Fruit fly (Drosophila melanogaster): ENCODE results near the gene Snap24.

Gene Snap24

DNA sequence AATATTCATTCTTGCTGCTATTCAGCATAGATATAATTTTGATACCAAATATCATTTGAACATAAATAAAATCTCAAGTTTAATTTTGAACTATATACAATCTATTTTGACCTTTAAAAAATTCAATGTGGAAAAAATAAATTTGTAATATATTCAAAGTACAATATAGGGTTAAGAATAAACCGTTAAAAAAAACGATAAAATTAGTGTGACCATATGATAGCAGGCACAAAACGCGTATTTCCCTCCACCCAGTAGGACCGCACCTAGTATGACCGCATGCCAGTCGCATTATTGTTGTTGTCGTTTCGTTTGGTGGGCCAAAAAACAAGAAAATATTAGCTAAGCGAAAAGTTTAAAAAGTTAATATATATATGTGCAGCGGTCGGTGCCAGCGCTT, 30.1 kb upstream of the Snap24 start, which contains the start of gene CG8516:
TSS of gene CG8516 (plus strand) at position 278 of the 400 bp plus-strand sequence.
- TF ChIP-seq CG10366 (GFP tag; IDR thresholded peaks at IDR 0.05) (no peak), Sry-δ (GFP tag; optimal IDR thresholded peaks at IDR 0.05) (peak; percentile 30), Gsc (GFP tag; IDR thresholded peaks at IDR 0.05) (no peak), MESR4 (GFP tag; optimal IDR thresholded peaks at IDR 0.05) (peak; percentile 74), btn (GFP tag; optimal IDR thresholded peaks at IDR 0.05) (no peak), Doc3 (GFP tag; IDR thresholded peaks at IDR 0.05; ENCODE audit: partially characterized antibody) (no peak), CG9797 (GFP tag; optimal IDR thresholded peaks at IDR 0.05) (peak; percentile 93), NC2β (GFP tag; optimal IDR thresholded peaks at IDR 0.05) (no peak), Rx (GFP tag; IDR thresholded peaks at IDR 0.05) (no peak), CG3847 (GFP tag; IDR thresholded peaks at IDR 0.05) (peak; percentile 37; the same call in 1 of the 2 replicates), fd3F (GFP tag; optimal IDR thresholded peaks at IDR 0.05) (no peak), repo (GFP tag; optimal IDR thresholded peaks at IDR 0.05) (no peak), CG17328 (GFP tag; IDR thresholded peaks at IDR 0.05) (peak; percentile 36), CG5245 (GFP tag; optimal IDR thresholded peaks at IDR 0.05) (no peak), bigmax (GFP tag; optimal IDR thresholded peaks at IDR 0.05) (peak; percentile 38), ERR (GFP tag; optimal IDR thresholded peaks at IDR 0.05) (no peak), gcm (GFP tag; optimal IDR thresholded peaks at IDR 0.05) (no peak), YL-1 (GFP tag; optimal IDR thresholded peaks at IDR 0.05) (peak; percentile 77), hth (optimal IDR thresholded peaks at IDR 0.05) (no peak), zen (tag; optimal IDR thresholded peaks at IDR 0.05) (peak; percentile 14), Drgx (GFP tag; IDR thresholded peaks at IDR 0.05) (0 out of 2 replicates have a peak, but pooled peaks have one; percentile 11), emc (GFP tag; optimal IDR thresholded peaks at IDR 0.05) (no peak), CG7271 (tag; optimal IDR thresholded peaks at IDR 0.05) (no peak), CG32532 (GFP tag; IDR thresholded peaks at IDR 0.05) (peak; percentile 34; the same call in 1 of the 2 replicates), sna (GFP tag; IDR thresholded peaks at IDR 0.05; ENCODE audit: partially characterized antibody) (no peak), CG8924 (tag; optimal IDR thresholded peaks at IDR 0.05) (peak; percentile 23), CG43689 (GFP tag; IDR thresholded peaks at IDR 0.05) (no peak), CG42726 (GFP tag; IDR thresholded peaks at IDR 0.05; ENCODE audit: partially characterized antibody) (no peak), CG14860 (GFP tag; IDR thresholded peaks at IDR 0.05; ENCODE audit: partially characterized antibody) (no peak), inv (GFP tag; IDR thresholded peaks at IDR 0.05; ENCODE audit: partially characterized antibody) (no peak), Ets97D (GFP tag; optimal IDR thresholded peaks at IDR 0.05) (peak; percentile 43), CG8388 (GFP tag; optimal IDR thresholded peaks at IDR 0.05) (no peak), CG10267 (tag; optimal IDR thresholded peaks at IDR 0.05) (peak; percentile 51), CG11093 (GFP tag; IDR thresholded peaks at IDR 0.05) (no peak), CG34376 (GFP tag; optimal IDR thresholded peaks at IDR 0.05) (peak; percentile 12), crc (GFP tag; optimal IDR thresholded peaks at IDR 0.05) (no peak), ind (GFP tag; optimal IDR thresholded peaks at IDR 0.05) (no peak), CG3281 (GFP tag; optimal IDR thresholded peaks at IDR 0.05) (no peak), CG4360 (GFP tag; IDR thresholded peaks at IDR 0.05) (peak; percentile 90), pnt (GFP tag; optimal IDR thresholded peaks at IDR 0.05) (no peak), CG1603 (tag; optimal IDR thresholded peaks at IDR 0.05) (no peak), Poxn (GFP tag; IDR thresholded peaks at IDR 0.05) (no peak), Ssrp (tag; optimal IDR thresholded peaks at IDR 0.05) (no peak), ara (GFP tag; IDR thresholded peaks at IDR 0.05) (no peak), CG10462 (GFP tag; optimal IDR thresholded peaks at IDR 0.05) (peak; percentile 17), CG17361 (GFP tag; IDR thresholded peaks at IDR 0.05) (0 out of 3 replicates have a peak, but pooled peaks have one; percentile 15), Pdp1 (GFP tag; optimal IDR thresholded peaks at IDR 0.05) (peak in 1 of 2 experiments; percentile 53), Xrp1 (GFP tag; IDR thresholded peaks at IDR 0.05) (no peak), CG2678 (tag; optimal IDR thresholded peaks at IDR 0.05) (no peak), prd (optimal IDR thresholded peaks at IDR 0.05) (no peak), prd (GFP tag; IDR thresholded peaks at IDR 0.05) (no peak), her (GFP tag; optimal IDR thresholded peaks at IDR 0.05) (no peak)

Measured in whole organism, embryonic.